Worm (Caenorhabditis elegans) whole organism, L4/young adult: ENCODE results near the gene F26G1.15.

Experiments used
- W03F9.2 ChIP-seq: fragments of 150-350 bp; optimal IDR thresholded peaks from 2 replicates; lab custom pipeline; 2014; ENCODE audit warnings: missing biosample characterization, missing genetic modification characterization
- him-1 ChIP-seq: sonication (generic microtip); optimal IDR thresholded peaks from 2 replicates; lab custom pipeline; 2016; ENCODE audit warnings: missing genotype, missing genetic modification reagents, missing genetic modification characterization, missing compliant biosample characterization

DNA sequence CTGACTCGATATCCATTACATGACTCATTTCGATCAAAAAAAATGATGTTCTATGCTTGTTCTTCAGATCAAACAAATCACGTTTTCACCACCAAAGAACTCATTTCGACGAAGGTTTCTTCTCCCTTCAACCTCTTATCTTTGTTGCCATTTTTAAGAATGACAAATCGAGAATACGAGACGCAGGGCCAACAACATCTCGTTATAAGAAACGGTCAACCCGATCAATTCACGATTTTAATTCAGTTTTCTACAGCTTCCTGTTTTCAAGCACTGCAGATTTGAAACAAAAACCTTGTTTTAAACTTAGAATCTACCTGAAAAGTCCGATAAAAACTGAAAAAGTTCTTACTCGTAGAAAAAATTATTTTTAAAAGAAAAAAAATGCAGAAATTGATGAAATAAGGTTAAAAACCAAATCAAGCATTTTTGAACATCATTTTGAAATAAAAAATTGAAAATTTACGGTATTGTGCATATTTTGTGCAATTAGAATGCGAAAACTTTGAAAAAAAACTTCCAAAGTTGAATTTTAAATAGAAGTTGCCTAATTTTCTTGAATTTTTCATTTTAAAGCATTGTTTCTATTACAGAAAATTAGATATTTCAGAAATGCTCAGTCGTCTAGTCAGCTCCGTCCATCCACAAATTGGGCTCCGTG, 48.4 kb upstream of the F26G1.15 start, which contains the start of gene acs-11:
- TF ChIP-seq W03F9.2 (tag; lab: Kevin White, UChicago) (no peak), him-1 (tag; lab: Kevin White, UChicago) (no peak)
